Worm (Caenorhabditis elegans) whole organism, young adult: Measurements from ENCODE around the gene Y51H4A.938.

Experiments used
- B0336.3 ChIP-seq: fragments of 200-800 bp; sonication (Bioruptor generic); IDR thresholded peaks from 2 replicates; pipeline ENCODE4 v1.3.6; 2022; ENCODE audit warnings: missing genetic modification characterization, missing compliant biosample characterization
- D2030.7 ChIP-seq: fragments of 200-800 bp; sonication (Bioruptor generic); IDR thresholded peaks from 2 replicates; pipeline ENCODE4 v1.3.6; 2022; ENCODE audit warnings: missing genetic modification reagents, missing genetic modification characterization, missing compliant biosample characterization
- F22D6.2 ChIP-seq: sonication (generic microtip); optimal IDR thresholded peaks from 2 replicates; lab custom pipeline; 2016; ENCODE audit warnings: mild to moderate bottlenecking, missing genetic modification characterization, missing compliant biosample characterization
- F33H1.4 ChIP-seq: fragments of 200-800 bp; sonication (Bioruptor generic); IDR thresholded peaks from 2 replicates; pipeline ENCODE4 v1.3.6; 2022; ENCODE audit warnings: missing genetic modification reagents, missing genetic modification characterization, missing compliant biosample characterization
- F49E8.2 ChIP-seq: sonication (generic microtip); optimal IDR thresholded peaks from 3 replicates; lab custom pipeline; 2017; ENCODE audit warnings: missing genetic modification characterization, mild to moderate bottlenecking, missing compliant biosample characterization, antibody characterized with exemption, moderate library complexity; ENCODE audit not compliant: insufficient read depth
- F57A8.1 ChIP-seq: fragments of 200-800 bp; sonication (Bioruptor generic); optimal IDR thresholded peaks from 2 replicates; lab custom pipeline; 2018; ENCODE audit warnings: mild to moderate bottlenecking, missing genetic modification characterization, moderate library complexity, missing compliant biosample characterization
- K11D2.4 ChIP-seq: fragments of 200-800 bp; sonication (Bioruptor generic); IDR thresholded peaks from 2 replicates; pipeline ENCODE4 v1.3.6; 2022; ENCODE audit warnings: missing genetic modification reagents, missing genetic modification characterization, missing compliant biosample characterization
- K12H6.12 ChIP-seq: fragments of 200-800 bp; sonication (Bioruptor generic); optimal IDR thresholded peaks from 2 replicates; lab custom pipeline; 2018; ENCODE audit warnings: mild to moderate bottlenecking, missing genetic modification characterization, missing compliant biosample characterization
- T07F8.4 ChIP-seq: sonication (generic microtip); optimal IDR thresholded peaks from 2 replicates; lab custom pipeline; 2016; ENCODE audit warnings: mild to moderate bottlenecking, missing genetic modification characterization, moderate library complexity, missing compliant biosample characterization
- ama-1 ChIP-seq, 3 experiments: fragments of 150-350 bp in 1 of 3; sonication (generic microtip) in 2 of 3; optimal IDR thresholded peaks; 2 replicates each; lab custom pipeline; 2014 to 2018; ENCODE audit warnings: missing biosample characterization in 2 of 3, missing genetic modification characterization in 2 of 3, missing genetic modification reagents in 2 of 3
- atf-7 ChIP-seq: sonication (generic microtip); optimal IDR thresholded peaks from 2 replicates; lab custom pipeline; 2017; ENCODE audit warnings: mild to moderate bottlenecking, missing genetic modification characterization, missing compliant biosample characterization
- ccch-3 ChIP-seq: fragments of 200-800 bp; sonication (Bioruptor generic); optimal IDR thresholded peaks from 2 replicates; lab custom pipeline; 2018; ENCODE audit warnings: mild to moderate bottlenecking, missing genetic modification characterization, missing compliant biosample characterization
- cebp-1 ChIP-seq, 2 experiments: fragments of 200-800 bp in 1 of 2; sonication (Bioruptor generic) in 1 of 2; sonication (generic microtip) in 1 of 2; IDR thresholded peaks in 1 of 2; optimal IDR thresholded peaks in 1 of 2; 2 replicates each; pipeline versions ENCODE4 v1.3.6 to Lab custom; 2017 to 2022; ENCODE audit warnings: missing compliant biosample characterization in 2 of 2, missing genetic modification characterization in 2 of 2, mild to moderate bottlenecking in 1 of 2, missing genetic modification reagents in 1 of 2, moderate library complexity in 1 of 2
- cebp-2 ChIP-seq: fragments of 200-800 bp; sonication (Bioruptor generic); IDR thresholded peaks from 2 replicates; pipeline ENCODE4 v1.3.6; 2022; ENCODE audit warnings: missing genetic modification characterization, missing compliant biosample characterization
- ceh-27 ChIP-seq: fragments of 200-800 bp; sonication (Bioruptor generic); optimal IDR thresholded peaks from 2 replicates; lab custom pipeline; 2018; ENCODE audit warnings: mild to moderate bottlenecking, missing genetic modification characterization, moderate library complexity, missing compliant biosample characterization
- ceh-79 ChIP-seq: sonication (generic microtip); optimal IDR thresholded peaks from 2 replicates; lab custom pipeline; 2017; ENCODE audit warnings: mild to moderate bottlenecking, missing genetic modification characterization, missing compliant biosample characterization
- dox-1 ChIP-seq: fragments of 200-800 bp; sonication (Bioruptor generic); IDR thresholded peaks from 2 replicates; pipeline ENCODE4 v1.3.6; 2022; ENCODE audit warnings: missing genetic modification reagents, missing genetic modification characterization, missing compliant biosample characterization
- egrh-3 ChIP-seq: fragments of 200-800 bp; sonication (Bioruptor generic); IDR thresholded peaks from 2 replicates; pipeline ENCODE4 v1.3.6; 2022; ENCODE audit warnings: missing genetic modification reagents, missing genetic modification characterization, missing compliant biosample characterization
- ets-4 ChIP-seq: fragments of 200-800 bp; sonication (Bioruptor generic); optimal IDR thresholded peaks from 2 replicates; lab custom pipeline; 2018; ENCODE audit warnings: mild to moderate bottlenecking, missing genetic modification characterization, missing compliant biosample characterization
- him-1 ChIP-seq: sonication (generic microtip); optimal IDR thresholded peaks from 2 replicates; lab custom pipeline; 2016; ENCODE audit warnings: missing genotype, missing genetic modification reagents, missing genetic modification characterization, missing compliant biosample characterization
- hmg-1.2 ChIP-seq: fragments of 200-800 bp; sonication (Bioruptor generic); IDR thresholded peaks from 2 replicates; pipeline ENCODE4 v1.3.6; 2022; ENCODE audit warnings: missing genetic modification reagents, missing genetic modification characterization, missing compliant biosample characterization
- hsf-1 ChIP-seq: fragments of 200-800 bp; sonication (Bioruptor generic); IDR thresholded peaks from 2 replicates; pipeline ENCODE4 v1.3.6; 2022; ENCODE audit warnings: missing genetic modification reagents, missing genetic modification characterization, missing compliant biosample characterization
- lag-1 ChIP-seq: fragments of 200-800 bp; sonication (Bioruptor generic); IDR thresholded peaks from 2 replicates; pipeline ENCODE4 v1.3.6; 2022; ENCODE audit warnings: missing genetic modification reagents, missing genetic modification characterization, missing compliant biosample characterization
- let-526 ChIP-seq: fragments of 200-800 bp; sonication (Bioruptor generic); IDR thresholded peaks from 2 replicates; pipeline ENCODE4 v1.3.6; 2022; ENCODE audit warnings: missing genetic modification reagents, missing genetic modification characterization, missing compliant biosample characterization
- lin-40 ChIP-seq: sonication (generic microtip); optimal IDR thresholded peaks from 2 replicates; lab custom pipeline; 2016; ENCODE audit warnings: missing genetic modification characterization, mild to moderate bottlenecking, missing compliant biosample characterization, missing genotype, missing genetic modification reagents
- lin-54 ChIP-seq: fragments of 200-800 bp; sonication (Bioruptor generic); optimal IDR thresholded peaks from 2 replicates; lab custom pipeline; 2018; ENCODE audit warnings: mild to moderate bottlenecking, missing genetic modification characterization, missing compliant biosample characterization
- lsy-27 ChIP-seq: sonication (generic microtip); optimal IDR thresholded peaks from 2 replicates; lab custom pipeline; 2017; ENCODE audit warnings: missing genetic modification characterization, mild to moderate bottlenecking, missing compliant biosample characterization, antibody characterized with exemption, missing genotype, borderline replicate concordance; ENCODE audit not compliant: insufficient read depth
- madf-10 ChIP-seq: sonication (generic microtip); optimal IDR thresholded peaks from 2 replicates; lab custom pipeline; 2016; ENCODE audit warnings: mild to moderate bottlenecking, missing genetic modification characterization, missing compliant biosample characterization
- nfyb-1 ChIP-seq: fragments of 200-800 bp; sonication (Bioruptor generic); IDR thresholded peaks from 2 replicates; pipeline ENCODE4 v1.3.6; 2022; ENCODE audit warnings: missing genetic modification reagents, missing genetic modification characterization, missing compliant biosample characterization
- nhr-120 ChIP-seq: fragments of 200-800 bp; sonication (Bioruptor generic); IDR thresholded peaks from 2 replicates; pipeline ENCODE4 v1.3.6; 2022; ENCODE audit warnings: missing genetic modification characterization, missing compliant biosample characterization
- nhr-90 ChIP-seq: sonication (generic microtip); optimal IDR thresholded peaks from 2 replicates; lab custom pipeline; 2016; ENCODE audit warnings: missing genotype, mild to moderate bottlenecking, missing genetic modification characterization, missing compliant biosample characterization
- rcor-1 ChIP-seq: fragments of 200-800 bp; sonication (Bioruptor generic); IDR thresholded peaks from 2 replicates; pipeline ENCODE4 v1.3.6; 2022; ENCODE audit warnings: missing genetic modification reagents, missing genetic modification characterization, missing compliant biosample characterization
- snpc-1.3 ChIP-seq: sonication (generic microtip); optimal IDR thresholded peaks from 2 replicates; lab custom pipeline; 2017; ENCODE audit warnings: missing genetic modification characterization, mild to moderate bottlenecking, missing compliant biosample characterization, antibody characterized with exemption, moderate library complexity, missing genotype, missing genetic modification reagents; ENCODE audit not compliant: insufficient read depth
- snpc-4 ChIP-seq, 5 experiments: fragments of 150-350 bp in 1 of 5; sonication (generic microtip) in 4 of 5; optimal IDR thresholded peaks; 2 replicates each; lab custom pipeline; 2014 to 2018; ENCODE audit warnings: missing genetic modification characterization in 5 of 5, missing biosample characterization in 3 of 5, antibody characterized with exemption in 2 of 5, mild to moderate bottlenecking in 2 of 5, missing compliant biosample characterization in 2 of 5, missing genotype in 2 of 5, moderate library complexity in 2 of 5, missing genetic modification reagents in 1 of 5
- somi-1 ChIP-seq: fragments of 200-800 bp; sonication (Bioruptor generic); optimal IDR thresholded peaks from 2 replicates; lab custom pipeline; 2018; ENCODE audit warnings: mild to moderate bottlenecking, missing genetic modification characterization, missing compliant biosample characterization
- unc-130 ChIP-seq: sonication (generic microtip); optimal IDR thresholded peaks from 2 replicates; lab custom pipeline; 2016; ENCODE audit warnings: missing genetic modification reagents, missing genetic modification characterization, missing compliant biosample characterization
- zfh-2 ChIP-seq: fragments of 200-800 bp; sonication (Bioruptor generic); conservative IDR thresholded peaks from 2 replicates; pipeline ENCODE4 v1.3.6; 2022; ENCODE audit warnings: missing genetic modification reagents, missing genetic modification characterization, missing compliant biosample characterization

The Y51H4A.938 gene

ce11 chrIV:16492327-16492726 is 11.3 kb downstream of the Y51H4A.938 start (continued):
- TF ChIP-seq T07F8.4 (tag; lab: Kevin White, UChicago) (no peak), ceh-79 (tag; lab: Kevin White, UChicago) (no peak)

- TF ChIP-seq cebp-1 (GFP tag; IDR thresholded peaks at IDR 0.05; lab: Robert Waterston, UW) (no peak), cebp-1 (tag; optimal IDR thresholded peaks at IDR 0.05; lab: Kevin White, UChicago) (peak; percentile 53), B0336.3 (GFP tag; lab: Robert Waterston, UW) (no peak)
Observed at ce11 chrIV:16492937-16493336, 11.9 kb downstream of the Y51H4A.938 start.

ce11 chrIV:16494007-16494406 is 13.0 kb downstream of the Y51H4A.938 start:
- TF ChIP-seq K12H6.12 (tag; lab: Kevin White, UChicago) (no peak), rcor-1 (GFP tag; lab: Robert Waterston, UW) (no peak), hmg-1.2 (no peak), F57A8.1 (GFP tag; lab: Kevin White, UChicago) (no peak), unc-130 (GFP tag; lab: Kevin White, UChicago) (no peak), D2030.7 (GFP tag; lab: Robert Waterston, UW) (no peak)

ce11 chrIV:16496491-16496890 is 15.5 kb downstream of the Y51H4A.938 start:
- TF ChIP-seq cebp-1 (GFP tag; IDR thresholded peaks at IDR 0.05; lab: Robert Waterston, UW) (no peak), cebp-1 (tag; optimal IDR thresholded peaks at IDR 0.05; lab: Kevin White, UChicago) (peak; percentile 37), lag-1 (GFP tag; lab: Robert Waterston, UW) (no peak), snpc-4 (GFP tag; optimal IDR thresholded peaks at IDR 0.05; lab: Kevin White, UChicago) (no peak), snpc-4 (tag; optimal IDR thresholded peaks at IDR 0.05; lab: Kevin White, UChicago) (peak in 1 of 4 experiments; percentile 38), F49E8.2 (no peak)

- no peak for TF ChIP-seq lsy-27
- TF ChIP-seq nhr-120, result no peak
- TF ChIP-seq madf-10 (tag; lab: Kevin White, UChicago), result no peak
- TF ChIP-seq F33H1.4, result no peak
- 0 out of 2 replicates have a peak, but pooled peaks have one; percentile 31 for TF ChIP-seq egrh-3 (GFP tag; lab: Robert Waterston, UW)
- peak; percentile 82 for TF ChIP-seq somi-1
- TF ChIP-seq snpc-4 (GFP tag; optimal IDR thresholded peaks at IDR 0.05; lab: Kevin White, UChicago), result no peak
- peak in 1 of 4 experiments; percentile 25 for TF ChIP-seq snpc-4 (tag; optimal IDR thresholded peaks at IDR 0.05; lab: Kevin White, UChicago)
- peak; percentile 36; the same call in 1 of the 2 replicates for TF ChIP-seq dox-1 (GFP tag; lab: Robert Waterston, UW)
- peak; percentile 40; the same call in 1 of the 2 replicates for TF ChIP-seq K11D2.4 (GFP tag; lab: Robert Waterston, UW)
- no peak for TF ChIP-seq rcor-1 (GFP tag; lab: Robert Waterston, UW)
- peak; percentile 21 for TF ChIP-seq ceh-27 (GFP tag; lab: Kevin White, UChicago)
- peak; percentile 71; the same call in 1 of the 2 replicates for TF ChIP-seq zfh-2
- TF ChIP-seq hmg-1.2, result peak; percentile 5; the same call in 1 of the 2 replicates
- TF ChIP-seq lin-40, result peak; percentile 30
- TF ChIP-seq cebp-1 (GFP tag; IDR thresholded peaks at IDR 0.05; lab: Robert Waterston, UW), result no peak
- peak; percentile 53 for TF ChIP-seq cebp-1 (tag; optimal IDR thresholded peaks at IDR 0.05; lab: Kevin White, UChicago)
- no peak for TF ChIP-seq let-526
- no peak for TF ChIP-seq ccch-3 (GFP tag; lab: Kevin White, UChicago)
- TF ChIP-seq K12H6.12 (tag; lab: Kevin White, UChicago), result peak; percentile 45
Observed at ce11 chrIV:16498031-16498442, 17.0 kb downstream of the Y51H4A.938 start.

- TF ChIP-seq lag-1 (GFP tag; lab: Robert Waterston, UW), result no peak
- TF ChIP-seq him-1 (tag; lab: Kevin White, UChicago), result no peak
- TF ChIP-seq lin-54 (GFP tag; lab: Kevin White, UChicago), result no peak
- no peak for TF ChIP-seq F22D6.2
- no peak for TF ChIP-seq hsf-1
- no peak for TF ChIP-seq snpc-4 (GFP tag; optimal IDR thresholded peaks at IDR 0.05; lab: Kevin White, UChicago)
- TF ChIP-seq snpc-4 (tag; optimal IDR thresholded peaks at IDR 0.05; lab: Kevin White, UChicago), result peak in 1 of 4 experiments; percentile 39
- TF ChIP-seq nfyb-1, result peak; percentile 56; the same call in 1 of the 2 replicates
- peak; percentile 43 for TF ChIP-seq atf-7
- no peak for TF ChIP-seq ets-4
- TF ChIP-seq cebp-2 (GFP tag; lab: Robert Waterston, UW), result no peak
- TF ChIP-seq nhr-90, result no peak
- TF ChIP-seq ama-1 (optimal IDR thresholded peaks at IDR 0.05; lab: Kevin White, UChicago), result no peak
- no peak for TF ChIP-seq ama-1 (GFP tag; optimal IDR thresholded peaks at IDR 0.05; lab: Kevin White, UChicago)
- no peak for TF ChIP-seq snpc-1.3 (tag; lab: Kevin White, UChicago)
Observed at ce11 chrIV:16501855-16502254, 20.9 kb downstream of the Y51H4A.938 start.
